Worm (Caenorhabditis elegans) whole organism, midembryonic: ENCODE results near the gene Y51H4A.5.
"Not testable (repeated sequence)": the region's sequence is repeated elsewhere in the genome, so short reads cannot be mapped to it uniquely, and the experiment has no call there.

Experiments
- T22C8.4 ChIP-seq: fragments of 200-800 bp; sonication (Bioruptor generic); IDR thresholded peaks from 2 replicates; pipeline ENCODE4 v1.3.6; 2022; ENCODE audit warnings: missing genetic modification characterization, missing compliant biosample characterization
- cog-1 ChIP-seq: sonication (generic microtip); optimal IDR thresholded peaks from 2 replicates; lab custom pipeline; 2016; ENCODE audit warnings: missing genetic modification characterization, missing compliant biosample characterization
- flt-1 ChIP-seq: fragments of 200-800 bp; sonication (Bioruptor generic); IDR thresholded peaks from 2 replicates; pipeline ENCODE4 v1.3.6; 2022; ENCODE audit warnings: missing genetic modification characterization, missing compliant biosample characterization
- klf-2 ChIP-seq: fragments of 200-800 bp; sonication (Bioruptor generic); conservative IDR thresholded peaks from 2 replicates; pipeline ENCODE4 v1.3.6; 2022; ENCODE audit warnings: missing genetic modification reagents, missing genetic modification characterization, missing compliant biosample characterization
- med-1 ChIP-seq: sonication (generic microtip); optimal IDR thresholded peaks from 2 replicates; lab custom pipeline; 2017; ENCODE audit warnings: missing genetic modification characterization, mild to moderate bottlenecking, missing compliant biosample characterization, antibody characterized with exemption, missing genetic modification reagents; ENCODE audit not compliant: insufficient read depth
- ref-1 ChIP-seq: fragments of 200-800 bp; sonication (Bioruptor generic); conservative IDR thresholded peaks from 2 replicates; pipeline ENCODE4 v1.3.6; 2022; ENCODE audit warnings: missing genetic modification reagents, missing genetic modification characterization, missing compliant biosample characterization
- tab-1 ChIP-seq: fragments of 200-800 bp; sonication (Bioruptor generic); IDR thresholded peaks from 2 replicates; pipeline ENCODE4 v1.3.6; 2022; ENCODE audit warnings: missing genetic modification characterization, missing compliant biosample characterization
- ztf-23 ChIP-seq: fragments of 200-800 bp; sonication (Bioruptor generic); IDR thresholded peaks from 2 replicates; pipeline ENCODE4 v1.3.6; 2022; ENCODE audit warnings: missing genetic modification reagents, missing genetic modification characterization, missing compliant biosample characterization
- ztf-29 ChIP-seq: fragments of 200-800 bp; sonication (Bioruptor generic); IDR thresholded peaks from 2 replicates; pipeline ENCODE4 v1.3.6; 2022; ENCODE audit warnings: missing genetic modification reagents, missing genetic modification characterization, missing compliant biosample characterization

Y51H4A.5 gene

DNA sequence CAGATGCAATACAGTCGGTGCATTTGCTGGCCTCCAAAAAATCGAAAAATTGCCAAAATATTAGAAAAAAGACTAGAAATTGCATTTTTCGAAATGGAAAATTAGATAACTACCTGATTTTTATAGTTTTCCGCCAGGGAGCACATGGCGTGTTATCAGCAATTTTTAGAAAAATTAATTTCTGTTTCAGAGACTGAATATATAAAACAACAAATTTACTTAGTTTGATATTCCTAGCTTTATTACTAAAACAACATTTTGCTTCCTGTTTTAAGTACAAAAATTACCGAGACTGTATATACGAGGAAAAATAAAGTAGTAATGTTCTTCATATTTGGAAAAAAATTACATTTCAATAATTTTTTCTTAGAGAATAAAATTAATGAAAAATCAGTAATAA is at the start of gene Y51H4A.5:
TSS of gene Y51H4A.5 (minus strand) at position 101 of the 400 bp plus-strand sequence.
- TF ChIP-seq ztf-23 (GFP tag; lab: Robert Waterston, UW) (no peak), med-1 (GFP tag; lab: Kevin White, UChicago) (no peak), ref-1 (GFP tag; lab: Robert Waterston, UW) (no peak)

DNA sequence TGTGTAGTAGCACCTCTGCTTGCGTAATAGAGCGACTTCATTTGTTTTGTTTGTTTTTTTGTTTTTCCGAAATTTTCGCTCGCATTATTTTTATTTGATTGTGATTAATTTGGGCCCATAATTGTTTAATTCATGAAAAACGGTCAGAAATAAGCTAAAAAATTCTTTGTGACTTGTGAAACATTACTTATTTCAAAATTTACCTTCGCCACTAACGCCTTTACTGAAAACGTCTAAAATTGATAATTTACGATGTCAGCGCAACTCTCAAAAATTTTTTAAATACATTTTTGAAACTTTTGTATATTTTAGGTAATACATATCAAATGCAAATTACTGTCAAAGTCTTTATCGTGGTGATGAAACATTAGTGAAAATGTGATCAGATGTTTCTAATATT is 35.0 kb upstream of the Y51H4A.5 start:
- TF ChIP-seq ztf-23 (GFP tag; lab: Robert Waterston, UW) (no peak), flt-1 (GFP tag; lab: Robert Waterston, UW) (no peak), ref-1 (GFP tag; lab: Robert Waterston, UW) (no peak), ztf-29 (GFP tag; lab: Robert Waterston, UW) (no peak)

DNA sequence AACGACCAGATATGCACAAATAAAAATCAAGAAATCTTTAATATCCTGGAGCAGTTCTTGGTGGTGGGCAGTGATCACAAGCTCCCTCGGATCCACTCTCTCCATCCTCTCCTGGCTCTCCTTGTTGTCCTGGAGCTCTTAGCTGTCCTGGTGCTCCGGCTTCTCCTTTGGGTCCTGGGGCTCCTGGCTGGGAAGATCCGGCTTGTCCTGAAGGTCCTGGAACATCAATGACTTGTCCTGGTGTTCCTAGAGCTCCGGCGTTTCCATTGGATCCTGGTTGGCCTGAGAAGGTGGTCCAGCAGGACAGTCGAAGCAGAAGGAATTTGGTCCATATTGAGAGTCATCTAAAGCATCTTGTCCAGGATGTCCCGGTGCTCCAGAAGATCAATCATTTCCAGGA is 25.5 kb upstream of the Y51H4A.5 start:
- TF ChIP-seq klf-2 (GFP tag; lab: Robert Waterston, UW) = no peak
- TF ChIP-seq cog-1 (tag; lab: Kevin White, UChicago) = no peak
- no peak for TF ChIP-seq ztf-29 (GFP tag; lab: Robert Waterston, UW)
- TF ChIP-seq med-1 (GFP tag; lab: Kevin White, UChicago) = no peak
- no peak for TF ChIP-seq ref-1 (GFP tag; lab: Robert Waterston, UW)
- TF ChIP-seq ztf-23 (GFP tag; lab: Robert Waterston, UW) = no peak
- no peak for TF ChIP-seq flt-1 (GFP tag; lab: Robert Waterston, UW)
- TF ChIP-seq tab-1 (GFP tag; lab: Robert Waterston, UW) = no peak
- TF ChIP-seq T22C8.4 (GFP tag; lab: Robert Waterston, UW) = no peak

DNA sequence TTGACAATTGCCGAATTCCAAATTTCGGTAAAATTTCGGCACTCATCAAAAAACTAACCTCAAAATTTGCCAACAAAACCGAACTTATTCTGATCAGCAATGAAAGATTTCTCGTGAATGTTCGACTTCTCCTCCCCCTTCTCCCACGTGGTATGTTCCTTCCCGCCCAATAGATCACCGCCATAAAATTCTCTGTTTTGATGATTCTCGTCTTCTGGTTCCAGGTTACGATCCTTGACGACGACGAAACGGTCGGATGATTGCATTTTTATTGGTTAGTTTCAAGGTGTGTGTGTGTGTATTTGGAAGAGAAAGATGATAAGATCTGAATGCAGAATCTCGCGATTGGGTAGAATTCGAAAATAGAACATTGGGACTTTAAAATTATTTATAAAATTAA is 16.7 kb upstream of the Y51H4A.5 start, which contains the start of gene uroc-1:
TSS of gene uroc-1 (minus strand) at position 101 of the 400 bp plus-strand sequence.
- no peak for TF ChIP-seq ztf-29 (GFP tag; lab: Robert Waterston, UW)
- TF ChIP-seq ref-1 (GFP tag; lab: Robert Waterston, UW) = no peak
- TF ChIP-seq med-1 (GFP tag; lab: Kevin White, UChicago) = no peak
- no peak for TF ChIP-seq T22C8.4 (GFP tag; lab: Robert Waterston, UW)
- TF ChIP-seq ztf-23 (GFP tag; lab: Robert Waterston, UW) = no peak
- TF ChIP-seq tab-1 (GFP tag; lab: Robert Waterston, UW) = no peak
- no peak for TF ChIP-seq klf-2 (GFP tag; lab: Robert Waterston, UW)

DNA sequence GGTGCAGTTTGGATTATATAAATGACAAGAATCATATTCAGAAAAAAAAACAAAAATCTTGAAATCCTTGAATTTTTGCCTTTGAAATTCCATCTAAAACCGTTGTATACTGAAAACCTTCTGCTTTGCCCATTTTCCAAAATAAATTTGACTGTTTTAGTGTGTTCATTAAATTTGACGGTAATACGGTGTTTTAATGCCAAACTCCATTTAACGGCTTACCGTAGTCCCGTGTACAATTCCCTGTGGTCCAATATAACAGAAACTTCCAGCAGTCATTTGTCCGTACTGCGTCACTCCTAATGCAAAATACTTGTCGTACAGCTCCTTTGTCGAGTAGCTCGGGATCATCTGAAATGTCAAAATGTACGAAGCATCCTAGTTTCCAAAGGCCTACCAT is 14.6 kb upstream of the Y51H4A.5 start:
- TF ChIP-seq ztf-29 (GFP tag; lab: Robert Waterston, UW) (no peak), klf-2 (GFP tag; lab: Robert Waterston, UW) (no peak), flt-1 (GFP tag; lab: Robert Waterston, UW) (no peak), tab-1 (GFP tag; lab: Robert Waterston, UW) (no peak)

DNA sequence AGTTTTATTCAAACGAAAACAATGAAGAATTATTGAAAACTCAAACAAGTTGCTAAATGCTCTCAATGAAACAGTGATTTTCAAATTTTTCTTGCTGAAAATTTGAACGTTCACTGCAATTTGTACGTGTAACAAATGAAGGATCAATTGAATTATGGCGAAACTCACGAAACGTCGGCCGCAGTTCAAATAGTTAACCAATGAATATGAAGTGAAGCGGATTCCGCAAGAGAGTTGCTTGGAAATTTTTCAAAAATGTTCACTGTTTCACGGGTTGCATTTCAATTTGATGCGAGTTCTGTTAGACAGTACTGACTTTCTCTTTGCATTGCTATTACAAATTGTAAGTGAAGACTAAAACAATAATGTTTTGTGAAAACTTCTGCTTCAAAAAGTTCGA is 9.0 kb upstream of the Y51H4A.5 start:
- TF ChIP-seq tab-1 (GFP tag; lab: Robert Waterston, UW) (no peak), cog-1 (tag; lab: Kevin White, UChicago) (no peak), ztf-29 (GFP tag; lab: Robert Waterston, UW) (no peak), ztf-23 (GFP tag; lab: Robert Waterston, UW) (no peak), med-1 (GFP tag; lab: Kevin White, UChicago) (no peak), klf-2 (GFP tag; lab: Robert Waterston, UW) (no peak), T22C8.4 (GFP tag; lab: Robert Waterston, UW) (no peak), ref-1 (GFP tag; lab: Robert Waterston, UW) (no peak)

DNA sequence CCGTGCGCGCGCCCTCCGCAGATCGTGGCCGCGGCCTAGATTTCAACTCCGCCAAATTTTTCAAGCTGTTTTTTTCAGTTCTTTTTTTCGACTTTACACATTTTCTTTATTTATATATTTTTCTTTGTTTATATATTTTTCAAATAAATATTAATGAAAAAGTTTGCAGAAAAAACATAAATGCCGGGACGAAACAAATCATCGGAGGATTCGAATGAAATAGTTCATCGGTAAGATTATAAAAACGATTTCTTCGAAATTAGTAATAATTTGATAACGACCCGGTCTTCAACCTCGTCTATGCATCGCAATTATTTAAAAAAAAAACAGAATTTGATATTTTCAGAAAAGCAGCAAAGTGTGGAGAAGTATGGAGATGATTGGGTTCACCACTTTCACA is 7.4 kb upstream of the Y51H4A.5 start, which contains the start of gene Y51H4A.6:
TSS of gene Y51H4A.6 (plus strand) at position 301 of the 400 bp plus-strand sequence.
- no peak for TF ChIP-seq med-1 (GFP tag; lab: Kevin White, UChicago)
- TF ChIP-seq tab-1 (GFP tag; lab: Robert Waterston, UW) = no peak
- no peak for TF ChIP-seq cog-1 (tag; lab: Kevin White, UChicago)
- no peak for TF ChIP-seq T22C8.4 (GFP tag; lab: Robert Waterston, UW)
- no peak for TF ChIP-seq ztf-23 (GFP tag; lab: Robert Waterston, UW)

DNA sequence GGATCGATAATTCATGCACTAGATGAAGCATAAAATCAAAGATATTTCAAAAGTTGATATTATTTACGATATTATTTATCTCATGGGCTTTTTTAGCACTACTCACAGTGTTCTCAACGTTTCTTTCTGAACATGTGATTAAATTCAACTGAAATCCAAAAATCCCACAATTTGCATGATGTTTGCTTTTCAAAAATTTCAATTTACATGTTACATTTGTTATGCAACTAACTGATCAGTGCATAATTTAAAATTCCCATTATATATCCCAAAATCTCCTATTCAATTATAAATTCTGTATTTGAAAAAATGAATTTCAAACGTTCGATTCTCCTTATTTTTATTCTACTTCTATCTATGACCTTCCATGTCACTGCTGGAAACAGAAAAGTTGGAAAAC is 2.4 kb upstream of the Y51H4A.5 start, which contains the start of gene Y51H4A.937:
TSS of gene Y51H4A.937 (plus strand) at position 301 of the 400 bp plus-strand sequence.
- TF ChIP-seq T22C8.4 (GFP tag; lab: Robert Waterston, UW) = no peak

DNA sequence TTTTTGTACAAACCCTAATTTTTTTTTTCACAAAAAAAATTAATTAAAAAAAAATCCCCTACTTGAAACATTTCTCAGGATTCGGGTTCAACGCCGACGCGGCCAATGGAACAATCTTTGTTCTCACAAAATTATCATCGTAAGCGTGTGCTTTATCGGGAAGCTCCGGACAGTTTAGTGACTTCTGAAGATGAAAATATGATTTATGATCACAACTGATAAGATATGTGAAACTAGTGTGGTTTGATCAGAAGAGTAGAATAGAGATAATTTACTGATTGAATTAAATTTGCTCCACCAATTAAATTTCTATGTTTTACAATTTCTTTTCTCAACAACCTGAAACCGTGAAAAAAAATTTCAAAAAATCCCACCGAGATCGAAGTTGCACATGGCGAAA is 920 bp downstream of the Y51H4A.5 start:
- no peak for TF ChIP-seq tab-1 (GFP tag; lab: Robert Waterston, UW)
- no peak for TF ChIP-seq ztf-29 (GFP tag; lab: Robert Waterston, UW)
- no peak for TF ChIP-seq T22C8.4 (GFP tag; lab: Robert Waterston, UW)
- TF ChIP-seq flt-1 (GFP tag; lab: Robert Waterston, UW) = no peak
- TF ChIP-seq klf-2 (GFP tag; lab: Robert Waterston, UW) = no peak
- TF ChIP-seq ztf-23 (GFP tag; lab: Robert Waterston, UW) = no peak
- no peak for TF ChIP-seq ref-1 (GFP tag; lab: Robert Waterston, UW)
- no peak for TF ChIP-seq med-1 (GFP tag; lab: Kevin White, UChicago)
- TF ChIP-seq cog-1 (tag; lab: Kevin White, UChicago) = no peak

DNA sequence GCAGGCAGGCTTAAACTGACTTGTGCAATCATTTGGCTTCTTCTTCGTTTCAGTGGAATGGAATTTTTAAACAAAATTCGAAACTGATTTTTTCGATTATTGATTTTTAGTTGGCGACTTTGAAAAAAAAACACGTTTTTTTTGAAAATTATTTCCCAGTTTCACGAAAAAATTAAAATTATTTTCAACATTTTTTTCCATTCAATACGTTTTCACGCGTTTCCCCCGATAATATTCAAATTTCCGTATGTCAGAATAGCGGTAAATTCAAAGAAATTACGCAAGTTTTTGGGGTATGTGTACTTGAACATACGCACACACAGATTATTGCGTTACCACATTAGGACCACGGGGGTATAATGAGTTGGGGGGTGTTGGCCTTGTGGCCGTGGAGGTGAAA is 18.8 kb downstream of the Y51H4A.5 start, which contains the start of gene Y51H4A.935:
TSS of gene Y51H4A.935 (minus strand) at position 101 of the 400 bp plus-strand sequence.
- not testable (repeated sequence) for TF ChIP-seq med-1 (GFP tag; lab: Kevin White, UChicago); ref-1 (GFP tag; lab: Robert Waterston, UW); tab-1 (GFP tag; lab: Robert Waterston, UW)
